Worm (Caenorhabditis elegans) whole organism, early embryonic: ENCODE measurements around the gene lpr-3.
A peak's percentile ranks its signal among the peaks of the same experiment; 100 is the strongest.

Experiments
- B0310.2 ChIP-seq: sonication (generic microtip); optimal IDR thresholded peaks from 2 replicates; lab custom pipeline; 2016; ENCODE audit warnings: mild to moderate bottlenecking, missing genetic modification characterization, missing compliant biosample characterization
- F13C5.2 ChIP-seq: sonication (generic microtip); optimal IDR thresholded peaks from 2 replicates; lab custom pipeline; 2017; ENCODE audit warnings: mild to moderate bottlenecking, missing genetic modification characterization, inconsistent platforms, missing compliant biosample characterization
- aly-1 ChIP-seq: sonication (generic microtip); optimal IDR thresholded peaks from 2 replicates; lab custom pipeline; 2016; ENCODE audit warnings: missing genetic modification characterization, missing compliant biosample characterization
- ama-1 ChIP-seq: fragments of 150-350 bp; optimal IDR thresholded peaks from 2 replicates; lab custom pipeline; 2014
- ceh-13 ChIP-seq: fragments of 200-800 bp; sonication (Bioruptor generic); optimal IDR thresholded peaks from 2 replicates; lab custom pipeline; 2018; ENCODE audit warnings: mild to moderate bottlenecking, missing genetic modification characterization, missing compliant biosample characterization
- ceh-36 ChIP-seq: sonication (generic microtip); optimal IDR thresholded peaks from 2 replicates; lab custom pipeline; 2016; ENCODE audit warnings: missing genetic modification characterization, inconsistent platforms, missing compliant biosample characterization
- ets-7 ChIP-seq: sonication (generic microtip); optimal IDR thresholded peaks from 2 replicates; lab custom pipeline; 2016; ENCODE audit warnings: missing genotype, missing genetic modification characterization, missing compliant biosample characterization
- flt-1 ChIP-seq: fragments of 200-800 bp; sonication (Bioruptor generic); IDR thresholded peaks from 2 replicates; pipeline ENCODE4 v1.3.6; 2022; ENCODE audit warnings: missing genetic modification characterization, missing compliant biosample characterization
- hmbx-1 ChIP-seq: sonication (generic microtip); optimal IDR thresholded peaks from 2 replicates; lab custom pipeline; 2016; ENCODE audit warnings: mild to moderate bottlenecking, missing genetic modification characterization, missing compliant biosample characterization
- hmg-4 ChIP-seq: fragments of 200-800 bp; sonication (Bioruptor generic); optimal IDR thresholded peaks from 2 replicates; lab custom pipeline; 2018; ENCODE audit warnings: mild to moderate bottlenecking, missing genetic modification characterization, missing compliant biosample characterization
- hnd-1 ChIP-seq: sonication (generic microtip); optimal IDR thresholded peaks from 2 replicates; lab custom pipeline; 2016; ENCODE audit warnings: missing genetic modification characterization, missing compliant biosample characterization
- pes-1 ChIP-seq: fragments of 200-800 bp; sonication (Bioruptor generic); IDR thresholded peaks from 2 replicates; pipeline ENCODE4 v1.3.6; 2022; ENCODE audit warnings: missing genetic modification reagents, missing genetic modification characterization, missing compliant biosample characterization
- scrt-1 ChIP-seq: fragments of 200-800 bp; sonication (Bioruptor generic); IDR thresholded peaks from 2 replicates; pipeline ENCODE4 v1.3.6; 2022; ENCODE audit warnings: missing genetic modification characterization, missing compliant biosample characterization
- sea-1 ChIP-seq: fragments of 200-800 bp; sonication (Bioruptor generic); conservative IDR thresholded peaks from 2 replicates; pipeline ENCODE4 v1.3.6; 2022; ENCODE audit warnings: missing genetic modification characterization, missing compliant biosample characterization
- tbx-11 ChIP-seq: fragments of 200-800 bp; sonication (Bioruptor generic); IDR thresholded peaks from 2 replicates; pipeline ENCODE4 v1.3.6; 2022; ENCODE audit warnings: missing genetic modification characterization, missing compliant biosample characterization
- tbx-37 ChIP-seq: fragments of 200-800 bp; sonication (Bioruptor generic); conservative IDR thresholded peaks from 2 replicates; pipeline ENCODE4 v1.3.6; 2022; ENCODE audit warnings: missing genetic modification reagents, missing genetic modification characterization, missing compliant biosample characterization
- tra-4 ChIP-seq: sonication (generic microtip); optimal IDR thresholded peaks from 2 replicates; lab custom pipeline; 2017; ENCODE audit warnings: missing genetic modification characterization, missing compliant biosample characterization

The lpr-3 gene

ce11 chrX:11088952-11089351 is 31.8 kb downstream of the lpr-3 start, which contains the start of gene W04G3.11:
Gene W04G3.11 (plus strand): TSS chrX:11089195.
- TF ChIP-seq hnd-1 (tag; lab: Kevin White, UChicago) (no peak), pes-1 (GFP tag; lab: Robert Waterston, UW) (no peak), ceh-36 (tag; lab: Kevin White, UChicago) (no peak), ceh-13 (no peak), sea-1 (GFP tag; lab: Robert Waterston, UW) (no peak), B0310.2 (no peak), ama-1 (lab: Kevin White, UChicago) (no peak), tra-4 (no peak)

- TF ChIP-seq pes-1 (GFP tag; lab: Robert Waterston, UW) = no peak; the same call in none of the 2 replicates
- TF ChIP-seq F13C5.2 (tag; lab: Kevin White, UChicago) = peak; percentile 98
- TF ChIP-seq ceh-13 = peak; percentile 26
- peak; percentile 49; the same call in 1 of the 2 replicates for TF ChIP-seq sea-1 (GFP tag; lab: Robert Waterston, UW)
- peak; percentile 71 for TF ChIP-seq scrt-1
- TF ChIP-seq hmg-4 = peak; percentile 95
- TF ChIP-seq ama-1 (lab: Kevin White, UChicago) = no peak
- TF ChIP-seq B0310.2 = no peak
- TF ChIP-seq hmbx-1 (tag; lab: Kevin White, UChicago) = no peak
- TF ChIP-seq ets-7 (tag; lab: Kevin White, UChicago) = no peak
- TF ChIP-seq aly-1 (tag; lab: Kevin White, UChicago) = no peak
- peak; percentile 67 for TF ChIP-seq tbx-37
- TF ChIP-seq flt-1 (GFP tag; lab: Robert Waterston, UW) = peak; percentile 74
- no peak for TF ChIP-seq ceh-36 (tag; lab: Kevin White, UChicago)
- TF ChIP-seq tra-4 = peak; percentile 5
- peak; percentile 70 for TF ChIP-seq tbx-11 (GFP tag; lab: Robert Waterston, UW)
These were observed 36.9 kb downstream of the lpr-3 start for ce11 chrX:11093985-11094593.

- TF ChIP-seq ama-1 (lab: Kevin White, UChicago) (no peak), B0310.2 (peak; percentile 65), aly-1 (tag; lab: Kevin White, UChicago) (peak; percentile 93), tbx-37 (peak; percentile 87), scrt-1 (no peak; the same call in 1 of the 2 replicates), tbx-11 (GFP tag; lab: Robert Waterston, UW) (peak; percentile 85), ceh-13 (peak; percentile 74), hnd-1 (tag; lab: Kevin White, UChicago) (peak; percentile 67), F13C5.2 (tag; lab: Kevin White, UChicago) (peak; percentile 89), flt-1 (GFP tag; lab: Robert Waterston, UW) (peak; percentile 88), sea-1 (GFP tag; lab: Robert Waterston, UW) (no peak; the same call in 1 of the 2 replicates), tra-4 (peak; percentile 54), hmg-4 (no peak), ets-7 (tag; lab: Kevin White, UChicago) (peak; percentile 59), pes-1 (GFP tag; lab: Robert Waterston, UW) (peak; percentile 92), ceh-36 (tag; lab: Kevin White, UChicago) (peak; percentile 77), hmbx-1 (tag; lab: Kevin White, UChicago) (peak; percentile 51)
These were observed 38.3 kb downstream of the lpr-3 start for ce11 chrX:11095480-11095879.

- TF ChIP-seq scrt-1 (no peak), ets-7 (tag; lab: Kevin White, UChicago) (no peak), sea-1 (GFP tag; lab: Robert Waterston, UW) (no peak), tbx-37 (no peak), pes-1 (GFP tag; lab: Robert Waterston, UW) (no peak), ama-1 (lab: Kevin White, UChicago) (no peak), aly-1 (tag; lab: Kevin White, UChicago) (no peak)
These were observed 40.1 kb downstream of the lpr-3 start for ce11 chrX:11097343-11097742.

- TF ChIP-seq tbx-11 (GFP tag; lab: Robert Waterston, UW) = no peak
- TF ChIP-seq tra-4 = no peak
- no peak for TF ChIP-seq hnd-1 (tag; lab: Kevin White, UChicago)
- TF ChIP-seq flt-1 (GFP tag; lab: Robert Waterston, UW) = no peak
- TF ChIP-seq ceh-36 (tag; lab: Kevin White, UChicago) = no peak
- no peak for TF ChIP-seq tbx-37
- TF ChIP-seq hmbx-1 (tag; lab: Kevin White, UChicago) = no peak
- TF ChIP-seq pes-1 (GFP tag; lab: Robert Waterston, UW) = no peak
- TF ChIP-seq B0310.2 = no peak
These were observed 40.9 kb downstream of the lpr-3 start, which contains the start of gene W02H3.3 for ce11 chrX:11098086-11098485. Gene W02H3.3 (minus strand): TSS chrX:11098186.

- TF ChIP-seq tbx-11 (GFP tag; lab: Robert Waterston, UW) (no peak), F13C5.2 (tag; lab: Kevin White, UChicago) (no peak), flt-1 (GFP tag; lab: Robert Waterston, UW) (no peak)
These were observed 46.0 kb downstream of the lpr-3 start for ce11 chrX:11103173-11103572.

ce11 chrX:11104883-11105629 is 47.9 kb downstream of the lpr-3 start, which contains the start of gene W02H3.1:
Gene W02H3.1 (minus strand): TSS chrX:11105460.
- no peak for TF ChIP-seq tra-4
- no peak for TF ChIP-seq tbx-11 (GFP tag; lab: Robert Waterston, UW)
- TF ChIP-seq ets-7 (tag; lab: Kevin White, UChicago) = no peak
- TF ChIP-seq sea-1 (GFP tag; lab: Robert Waterston, UW) = no peak
